Worm (Caenorhabditis elegans): Measurements from ENCODE around the gene gly-20.

- TF ChIP-seq lin-39 (tag; optimal IDR thresholded peaks at IDR 0.05) (no peak), elt-2 (tag; optimal IDR thresholded peaks at IDR 0.05) (no peak), rnt-1 (tag; optimal IDR thresholded peaks at IDR 0.05) (no peak), fkh-10 (GFP tag; optimal IDR thresholded peaks at IDR 0.05) (no peak), ztf-11 (tag; optimal IDR thresholded peaks at IDR 0.05) (no peak), lin-13 (GFP tag; optimal IDR thresholded peaks at IDR 0.05) (no peak), nhr-11 (tag; optimal IDR thresholded peaks at IDR 0.05) (no peak), ama-1 (optimal IDR thresholded peaks at IDR 0.05) (no peak), egl-13 (tag; optimal IDR thresholded peaks at IDR 0.05) (no peak), nhr-47 (tag; optimal IDR thresholded peaks at IDR 0.05) (no peak)
Observed at ce11 chrV:11316801-11317200, 34.4 kb downstream of the gly-20 start, which contains the start of gene cutl-18.
